Worm (Caenorhabditis elegans) whole organism, midembryonic: ENCODE data around the gene W06G6.17.
A peak's percentile ranks its signal among the peaks of the same experiment; 100 is the strongest.

ENCODE experiments used
- cog-1 ChIP-seq: sonication (generic microtip); optimal IDR thresholded peaks from 2 replicates; lab custom pipeline; 2016; ENCODE audit warnings: missing genetic modification characterization, missing compliant biosample characterization
- flt-1 ChIP-seq: fragments of 200-800 bp; sonication (Bioruptor generic); IDR thresholded peaks from 2 replicates; pipeline ENCODE4 v1.3.6; 2022; ENCODE audit warnings: missing genetic modification characterization, missing compliant biosample characterization
- tab-1 ChIP-seq: fragments of 200-800 bp; sonication (Bioruptor generic); IDR thresholded peaks from 2 replicates; pipeline ENCODE4 v1.3.6; 2022; ENCODE audit warnings: missing genetic modification characterization, missing compliant biosample characterization
- ztf-23 ChIP-seq: fragments of 200-800 bp; sonication (Bioruptor generic); IDR thresholded peaks from 2 replicates; pipeline ENCODE4 v1.3.6; 2022; ENCODE audit warnings: missing genetic modification reagents, missing genetic modification characterization, missing compliant biosample characterization
- ztf-29 ChIP-seq: fragments of 200-800 bp; sonication (Bioruptor generic); IDR thresholded peaks from 2 replicates; pipeline ENCODE4 v1.3.6; 2022; ENCODE audit warnings: missing genetic modification reagents, missing genetic modification characterization, missing compliant biosample characterization

- TF ChIP-seq ztf-23 (no peak), cog-1 (tag; lab: Kevin White, UChicago) (no peak), flt-1 (GFP tag; lab: Robert Waterston, UW) (peak; percentile 84), tab-1 (GFP tag; lab: Robert Waterston, UW) (peak; percentile 71; the same call in 1 of the 2 replicates), ztf-29 (GFP tag; lab: Robert Waterston, UW) (no peak)
Measured at ce11 chrV:16621894-16622293, 23.2 kb downstream of the W06G6.17 start.
